Worm (Caenorhabditis elegans): ENCODE data around the gene imp-3.
A peak's percentile ranks its signal among the peaks of the same experiment; 100 is the strongest.

- peak; percentile 60 for TF ChIP-seq fkh-4 (tag; optimal IDR thresholded peaks at IDR 0.05; ENCODE audit: borderline replicate concordance)
- TF ChIP-seq fos-1 (tag; optimal IDR thresholded peaks at IDR 0.05), result no peak
- TF ChIP-seq elt-2 (tag; optimal IDR thresholded peaks at IDR 0.05), result peak; percentile 22
- TF ChIP-seq lin-39 (tag; optimal IDR thresholded peaks at IDR 0.05), result no peak
- no peak for TF ChIP-seq nhr-12 (tag; optimal IDR thresholded peaks at IDR 0.05)
- TF ChIP-seq jun-1 (tag; optimal IDR thresholded peaks at IDR 0.05), result no peak
- TF ChIP-seq elt-3 (tag; optimal IDR thresholded peaks at IDR 0.05), result peak in 1 of 6 experiments; percentile 2
- no peak for TF ChIP-seq ceh-63 (GFP tag; optimal IDR thresholded peaks at IDR 0.05)
Observed at ce11 chrIV:7816402-7817102, 27.1 kb upstream of the imp-3 start.
